Worm (Caenorhabditis elegans): ENCODE data around the gene B0303.7.

Gene B0303.7

DNA sequence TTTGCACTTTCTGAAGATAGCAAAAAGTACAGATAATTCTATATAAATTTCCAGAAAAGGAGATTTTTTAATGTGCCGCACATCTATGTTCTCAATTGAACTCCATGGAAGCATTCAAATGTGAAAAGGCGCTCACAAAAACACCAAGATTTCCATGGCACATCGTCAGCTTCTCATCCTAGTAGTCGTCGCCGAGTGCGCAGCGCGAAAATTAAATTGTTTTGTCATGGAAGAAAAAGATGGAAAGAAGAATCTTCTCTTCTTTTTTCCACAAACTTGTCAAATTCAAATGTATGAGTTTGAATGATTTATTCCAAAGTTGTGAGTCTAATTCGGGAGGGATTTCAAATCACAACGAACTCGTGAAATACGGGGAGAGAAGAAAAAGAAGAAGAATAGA lies 44.0 kb downstream of the B0303.7 start:
- TF ChIP-seq efl-1 (optimal IDR thresholded peaks at IDR 0.05) (no peak), efl-1 (GFP tag; optimal IDR thresholded peaks at IDR 0.05 in 1 of 2) (peak in 1 of 2 experiments; percentile 46), lin-14 (GFP tag; optimal IDR thresholded peaks at IDR 0.05) (peak; percentile 33), pqm-1 (tag; optimal IDR thresholded peaks at IDR 0.05) (no peak), Y116A8C.19 (tag; optimal IDR thresholded peaks at IDR 0.05; ENCODE audit: borderline replicate concordance) (no peak), grh-1 (GFP tag; IDR thresholded peaks at IDR 0.05) (no peak), nhr-84 (tag; optimal IDR thresholded peaks at IDR 0.05) (no peak), nhr-237 (tag; optimal IDR thresholded peaks at IDR 0.05) (no peak), ceh-88 (GFP tag; IDR thresholded peaks at IDR 0.05) (no peak), C16A3.4 (tag; optimal IDR thresholded peaks at IDR 0.05) (no peak), ceh-90 (tag; optimal IDR thresholded peaks at IDR 0.05) (no peak)

DNA sequence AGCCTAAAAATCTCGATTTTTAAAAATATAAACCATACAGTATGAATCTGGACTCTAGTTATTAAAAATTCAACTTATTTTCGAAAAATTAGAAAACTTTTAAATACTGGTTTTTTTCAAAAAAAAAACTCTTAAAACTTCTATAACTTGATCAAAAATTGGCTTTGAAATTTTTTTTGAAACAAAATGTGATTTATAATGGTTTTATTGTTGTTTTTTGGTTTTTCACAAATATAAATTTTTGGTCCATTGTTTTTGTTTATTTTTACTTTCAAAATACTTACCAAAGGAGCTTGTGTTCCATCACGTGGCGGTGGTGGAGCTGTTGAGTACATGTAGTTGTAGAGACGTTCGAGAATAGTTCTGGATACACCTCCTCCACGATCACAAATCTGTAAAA lies 44.9 kb downstream of the B0303.7 start:
- no peak for TF ChIP-seq C34B4.2 (tag; optimal IDR thresholded peaks at IDR 0.05)
- no peak for TF ChIP-seq zag-1 (tag; optimal IDR thresholded peaks at IDR 0.05)
- no peak for TF ChIP-seq lin-35 (GFP tag; optimal IDR thresholded peaks at IDR 0.05)
- TF ChIP-seq efl-1 (optimal IDR thresholded peaks at IDR 0.05) = no peak
- TF ChIP-seq efl-1 (GFP tag; optimal IDR thresholded peaks at IDR 0.05 in 1 of 2) = peak in 1 of 2 experiments; percentile 91
- TF ChIP-seq nhr-84 (tag; optimal IDR thresholded peaks at IDR 0.05) = no peak
- no peak for TF ChIP-seq lin-39 (tag; optimal IDR thresholded peaks at IDR 0.05)
- TF ChIP-seq skn-1 (tag; optimal IDR thresholded peaks at IDR 0.05) = no peak
- no peak for TF ChIP-seq unc-62 (GFP tag; optimal IDR thresholded peaks at IDR 0.05)
- TF ChIP-seq Y116A8C.19 (tag; optimal IDR thresholded peaks at IDR 0.05; ENCODE audit: borderline replicate concordance) = no peak

DNA sequence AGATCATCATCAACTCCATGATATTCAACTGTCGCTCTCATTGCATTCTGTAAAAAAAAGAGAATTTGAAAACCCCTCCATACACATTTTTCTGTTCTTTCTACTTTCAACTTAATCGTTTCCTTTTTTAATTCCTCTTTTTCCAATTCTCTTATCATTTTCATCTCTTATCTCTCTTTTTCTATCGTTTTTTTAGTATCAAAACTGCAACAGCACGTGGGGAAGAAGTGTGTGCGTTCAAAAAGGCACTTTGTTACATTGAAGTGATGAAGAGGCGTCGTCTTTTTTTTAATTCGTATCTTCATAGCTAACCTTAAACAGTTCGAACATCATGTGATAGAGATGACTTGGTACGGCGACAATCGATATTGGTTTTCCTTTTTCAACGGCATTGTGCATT lies 45.7 kb downstream of the B0303.7 start:
- TF ChIP-seq nhr-28 (tag; optimal IDR thresholded peaks at IDR 0.05) (no peak), swsn-7 (tag; optimal IDR thresholded peaks at IDR 0.05) (no peak), unc-130 (tag; optimal IDR thresholded peaks at IDR 0.05) (peak; percentile 11), efl-1 (optimal IDR thresholded peaks at IDR 0.05) (peak in 1 of 2 experiments; percentile 39), efl-1 (GFP tag; optimal IDR thresholded peaks at IDR 0.05 in 1 of 2) (peak; percentile 23 to 93), elt-2 (tag; optimal IDR thresholded peaks at IDR 0.05) (peak; percentile 82), nhr-84 (tag; optimal IDR thresholded peaks at IDR 0.05) (no peak), nhr-19 (GFP tag; conservative IDR thresholded peaks at IDR 0.05) (peak; percentile 30; the same call in 1 of the 2 replicates), elt-3 (tag; optimal IDR thresholded peaks at IDR 0.05) (peak in 5 of 6 experiments; percentile 24 to 98 (median 76)), fkh-4 (tag; optimal IDR thresholded peaks at IDR 0.05; ENCODE audit: borderline replicate concordance) (no peak), lin-14 (GFP tag; optimal IDR thresholded peaks at IDR 0.05) (peak; percentile 86), egl-13 (tag; optimal IDR thresholded peaks at IDR 0.05) (no peak), ceh-63 (GFP tag; optimal IDR thresholded peaks at IDR 0.05) (no peak), snu-23 (GFP tag; optimal IDR thresholded peaks at IDR 0.05) (peak; percentile 70), xbp-1 (tag; optimal IDR thresholded peaks at IDR 0.05) (no peak), lin-35 (GFP tag; optimal IDR thresholded peaks at IDR 0.05) (peak in 1 of 2 experiments; percentile 77), vab-15 (tag; optimal IDR thresholded peaks at IDR 0.05) (no peak), grh-1 (GFP tag; IDR thresholded peaks at IDR 0.05) (no peak), nhr-85 (tag) (peak; percentile 90), fkh-8 (tag; optimal IDR thresholded peaks at IDR 0.05) (no peak), nhr-77 (tag; optimal IDR thresholded peaks at IDR 0.05) (no peak), ama-1 (optimal IDR thresholded peaks at IDR 0.05) (no peak), pag-3 (tag; optimal IDR thresholded peaks at IDR 0.05; ENCODE audit: borderline replicate concordance, insufficient read depth) (no peak), mdl-1 (tag; optimal IDR thresholded peaks at IDR 0.05) (peak in 1 of 2 experiments; percentile 84), blmp-1 (tag; optimal IDR thresholded peaks at IDR 0.05) (peak; percentile 74), snpc-4 (tag; optimal IDR thresholded peaks at IDR 0.05) (no peak), lir-3 (tag; optimal IDR thresholded peaks at IDR 0.05; ENCODE audit: poor library complexity) (no peak), nhr-47 (tag; optimal IDR thresholded peaks at IDR 0.05) (peak; percentile 10), sup-37 (GFP tag; optimal IDR thresholded peaks at IDR 0.05) (no peak), fkh-10 (GFP tag; optimal IDR thresholded peaks at IDR 0.05) (no peak), F16B12.6 (tag; optimal IDR thresholded peaks at IDR 0.05) (no peak), jun-1 (tag; optimal IDR thresholded peaks at IDR 0.05) (peak; percentile 28), nhr-20 (tag; optimal IDR thresholded peaks at IDR 0.05) (peak; percentile 72), dpl-1 (GFP tag; optimal IDR thresholded peaks at IDR 0.05) (peak in 2 of 3 experiments; percentile 24 to 50), unc-86 (tag; optimal IDR thresholded peaks at IDR 0.05) (no peak), mep-1 (tag; optimal IDR thresholded peaks at IDR 0.05) (peak; percentile 5), pqm-1 (tag; optimal IDR thresholded peaks at IDR 0.05) (peak; percentile 10), tbx-2 (tag; optimal IDR thresholded peaks at IDR 0.05) (peak; percentile 31), nhr-71 (tag; optimal IDR thresholded peaks at IDR 0.05) (peak; percentile 64)
